Fruit fly (Drosophila melanogaster) whole organism, embryonic: ENCODE data around the gene CG11970.

Experiments
- ATbp ChIP-seq: fragments of 200-800 bp; sonication (Bioruptor generic); optimal IDR thresholded peaks from 2 replicates; lab custom pipeline; 2017; ENCODE audit warnings: missing biosample characterization, mild to moderate bottlenecking, missing genetic modification characterization, missing genetic modification reagents
- Antp ChIP-seq: fragments of 200-800 bp; sonication (Bioruptor generic); optimal IDR thresholded peaks from 3 replicates; lab custom pipeline; 2016; ENCODE audit warnings: missing biosample characterization, missing genetic modification characterization
- CG11247 ChIP-seq: fragments of 200-800 bp; sonication (Bioruptor generic); IDR thresholded peaks from 2 replicates; pipeline ENCODE4 v1.3.6; 2022; ENCODE audit warnings: missing biosample characterization, missing genetic modification characterization
- CG11398 ChIP-seq: fragments of 200-800 bp; sonication (Bioruptor generic); optimal IDR thresholded peaks from 2 replicates; lab custom pipeline; 2016; ENCODE audit warnings: missing biosample characterization, missing genetic modification characterization
- CG15011 ChIP-seq: fragments of 200-800 bp; sonication (Bioruptor generic); optimal IDR thresholded peaks from 3 replicates; lab custom pipeline; 2018; ENCODE audit warnings: missing biosample characterization, mild to moderate bottlenecking, missing genetic modification characterization
- CG1602 ChIP-seq: fragments of 200-800 bp; sonication (Bioruptor generic); optimal IDR thresholded peaks from 3 replicates; lab custom pipeline; 2016; ENCODE audit warnings: missing biosample characterization, missing genetic modification characterization
- CG16813 ChIP-seq: fragments of 200-800 bp; sonication (Bioruptor generic); IDR thresholded peaks from 3 replicates; pipeline ENCODE4 v1.3.6; 2022; ENCODE audit warnings: missing biosample characterization, missing genetic modification characterization; ENCODE audit not compliant: partially characterized antibody
- CG18262 ChIP-seq: fragments of 200-800 bp; optimal IDR thresholded peaks from 3 replicates; lab custom pipeline; 2019; ENCODE audit warnings: missing biosample characterization, mild to moderate bottlenecking, missing genetic modification characterization, moderate library complexity
- CG2129 ChIP-seq: fragments of 200-800 bp; sonication (Bioruptor generic); IDR thresholded peaks from 2 replicates; pipeline ENCODE4 v1.3.6; 2022; ENCODE audit warnings: missing biosample characterization, missing genetic modification characterization; ENCODE audit not compliant: partially characterized antibody
- CG30020 ChIP-seq: fragments of 200-800 bp; optimal IDR thresholded peaks from 2 replicates; lab custom pipeline; 2019; ENCODE audit warnings: missing biosample characterization, mild to moderate bottlenecking, missing genetic modification characterization, moderate library complexity
- CG4328 ChIP-seq: fragments of 200-800 bp; sonication (Bioruptor generic); optimal IDR thresholded peaks from 3 replicates; lab custom pipeline; 2017; ENCODE audit warnings: missing biosample characterization, missing genetic modification reagents, missing genetic modification characterization
- CG6254 ChIP-seq: fragments of 200-800 bp; sonication (Bioruptor generic); optimal IDR thresholded peaks from 3 replicates; lab custom pipeline; 2017; ENCODE audit warnings: mild to moderate bottlenecking, missing biosample characterization, missing genetic modification reagents, missing genetic modification characterization
- CG6654 ChIP-seq: fragments of 200-800 bp; sonication (Bioruptor generic); optimal IDR thresholded peaks from 2 replicates; lab custom pipeline; 2017; ENCODE audit warnings: missing biosample characterization, mild to moderate bottlenecking, missing genetic modification characterization
- CG6813 ChIP-seq: fragments of 200-800 bp; sonication (Bioruptor generic); optimal IDR thresholded peaks from 2 replicates; lab custom pipeline; 2017; ENCODE audit warnings: missing biosample characterization, missing genetic modification characterization, mild to moderate bottlenecking, moderate library complexity, missing genetic modification reagents
- CG9609 ChIP-seq: fragments of 200-800 bp; sonication (Bioruptor generic); optimal IDR thresholded peaks from 3 replicates; lab custom pipeline; 2016; ENCODE audit warnings: missing biosample characterization, missing genetic modification characterization
- CTCF ChIP-seq: fragments of 200-800 bp; sonication (Bioruptor generic); optimal IDR thresholded peaks from 2 replicates; lab custom pipeline; 2017; ENCODE audit warnings: missing biosample characterization, mild to moderate bottlenecking, missing genetic modification characterization, moderate library complexity
- Dll ChIP-seq: fragments of 200-800 bp; sonication (Bioruptor generic); IDR thresholded peaks from 4 replicates; pipeline ENCODE4 v1.3.6; 2022; ENCODE audit warnings: missing biosample characterization, missing genetic modification characterization; ENCODE audit not compliant: partially characterized antibody
- Dp ChIP-seq: fragments of 200-800 bp; sonication (Bioruptor generic); optimal IDR thresholded peaks from 2 replicates; lab custom pipeline; 2018; ENCODE audit warnings: missing biosample characterization, mild to moderate bottlenecking, missing genetic modification characterization, moderate library complexity
- E2f1 ChIP-seq: fragments of 200-800 bp; sonication (Bioruptor generic); IDR thresholded peaks from 2 replicates; pipeline ENCODE4 v1.3.6; 2022; ENCODE audit warnings: missing biosample characterization, missing genetic modification characterization
- Fer3 ChIP-seq: fragments of 200-800 bp; sonication (Bioruptor generic); optimal IDR thresholded peaks from 2 replicates; lab custom pipeline; 2018; ENCODE audit warnings: missing biosample characterization, mild to moderate bottlenecking, missing genetic modification characterization, moderate library complexity
- HLHmδ ChIP-seq: fragments of 200-800 bp; sonication (Bioruptor generic); optimal IDR thresholded peaks from 2 replicates; lab custom pipeline; 2018; ENCODE audit warnings: missing biosample characterization, mild to moderate bottlenecking, missing genetic modification characterization, moderate library complexity
- HmgD ChIP-seq: fragments of 200-800 bp; sonication (Bioruptor generic); optimal IDR thresholded peaks from 3 replicates; lab custom pipeline; 2016; ENCODE audit warnings: missing biosample characterization, missing genetic modification characterization
- Hmx ChIP-seq: fragments of 200-800 bp; sonication (Bioruptor generic); optimal IDR thresholded peaks from 2 replicates; lab custom pipeline; 2016; ENCODE audit warnings: missing biosample characterization, missing genetic modification characterization
- Hr78 ChIP-seq, 2 experiments: fragments of 200-800 bp in 1 of 2; fragments of >200 bp in 1 of 2; sonication (Bioruptor generic) in 1 of 2; optimal IDR thresholded peaks; 2 replicates each; lab custom pipeline; 2017 to 2019; ENCODE audit warnings: missing biosample characterization in 2 of 2, missing genetic modification characterization in 2 of 2, mild to moderate bottlenecking in 1 of 2, moderate library complexity in 1 of 2
- Lim3 ChIP-seq: fragments of 200-800 bp; sonication (Bioruptor generic); IDR thresholded peaks from 2 replicates; pipeline ENCODE4 v1.3.6; 2022; ENCODE audit warnings: missing biosample characterization, missing genetic modification characterization
- MBD-R2 ChIP-seq: fragments of 200-800 bp; sonication (Bioruptor generic); IDR thresholded peaks from 2 replicates; pipeline ENCODE4 v1.3.6; 2022; ENCODE audit warnings: missing biosample characterization, missing genetic modification characterization
- Meics ChIP-seq: fragments of 200-800 bp; sonication (Bioruptor generic); optimal IDR thresholded peaks from 2 replicates; lab custom pipeline; 2017; ENCODE audit warnings: missing biosample characterization, mild to moderate bottlenecking, missing genetic modification characterization
- Opbp ChIP-seq: fragments of 200-800 bp; sonication (Bioruptor generic); IDR thresholded peaks from 3 replicates; pipeline ENCODE4 v1.3.6; 2022; ENCODE audit warnings: missing biosample characterization, missing genetic modification characterization; ENCODE audit not compliant: partially characterized antibody
- Pdp1 ChIP-seq, 2 experiments: fragments of 200-800 bp; sonication (Bioruptor generic); optimal IDR thresholded peaks; 3 replicates each; lab custom pipeline; 2016; ENCODE audit warnings: missing biosample characterization in 2 of 2, missing genetic modification characterization in 2 of 2, mild to moderate bottlenecking in 1 of 2, moderate library complexity in 1 of 2
- Ravus ChIP-seq: fragments of 200-800 bp; sonication (Bioruptor generic); IDR thresholded peaks from 2 replicates; pipeline ENCODE4 v1.3.6; 2022; ENCODE audit warnings: missing biosample characterization, missing genetic modification characterization
- Sry-β ChIP-seq: fragments of 200-800 bp; sonication (Bioruptor generic); optimal IDR thresholded peaks from 2 replicates; lab custom pipeline; 2018; ENCODE audit warnings: missing biosample characterization, mild to moderate bottlenecking, missing genetic modification characterization, moderate library complexity
- Stat92E ChIP-seq, 3 experiments: fragments of >200 bp in 2 of 3; fragments of 200-800 bp in 1 of 3; sonication (Bioruptor generic) in 1 of 3; optimal IDR thresholded peaks; 2 replicates each; lab custom pipeline; 2017 to 2019; ENCODE audit warnings: missing biosample characterization in 3 of 3, missing genetic modification characterization in 3 of 3, mild to moderate bottlenecking in 1 of 3, moderate library complexity in 1 of 3
- cas ChIP-seq: fragments of 200-800 bp; sonication (Bioruptor generic); IDR thresholded peaks from 2 replicates; pipeline ENCODE4 v1.3.6; 2022; ENCODE audit warnings: missing biosample characterization, missing genetic modification characterization
- crc ChIP-seq: fragments of 200-800 bp; sonication (Bioruptor generic); optimal IDR thresholded peaks from 2 replicates; lab custom pipeline; 2016; ENCODE audit warnings: missing biosample characterization, missing genetic modification characterization
- dati ChIP-seq: fragments of 200-800 bp; sonication (Bioruptor generic); IDR thresholded peaks from 2 replicates; pipeline ENCODE4 v1.3.6; 2022; ENCODE audit warnings: missing biosample characterization, missing genetic modification characterization
- exex ChIP-seq: fragments of 200-800 bp; sonication (Bioruptor generic); optimal IDR thresholded peaks from 4 replicates; lab custom pipeline; 2018; ENCODE audit warnings: missing biosample characterization, mild to moderate bottlenecking, missing genetic modification characterization, moderate library complexity
- fd102C ChIP-seq: fragments of 200-800 bp; sonication (Bioruptor generic); optimal IDR thresholded peaks from 2 replicates; lab custom pipeline; 2018; ENCODE audit warnings: missing biosample characterization, mild to moderate bottlenecking, missing genetic modification characterization, moderate library complexity
- ftz-f1 ChIP-seq: fragments of 200-800 bp; sonication (Bioruptor generic); optimal IDR thresholded peaks from 2 replicates; lab custom pipeline; 2016; ENCODE audit warnings: missing biosample characterization, missing genetic modification characterization
- h ChIP-seq: fragments of >200 bp; optimal IDR thresholded peaks from 2 replicates; lab custom pipeline; 2017
- maf-S ChIP-seq: fragments of 200-800 bp; sonication (Bioruptor generic); optimal IDR thresholded peaks from 2 replicates; lab custom pipeline; 2016; ENCODE audit warnings: missing biosample characterization, missing genetic modification characterization
- org-1 ChIP-seq: fragments of 200-800 bp; sonication (Bioruptor generic); optimal IDR thresholded peaks from 2 replicates; lab custom pipeline; 2017; ENCODE audit warnings: missing biosample characterization, missing genetic modification characterization
- prd ChIP-seq, 3 experiments: fragments of >200 bp in 2 of 3; fragments of 200-800 bp in 1 of 3; sonication (Bioruptor generic) in 1 of 3; optimal IDR thresholded peaks in 2 of 3; IDR thresholded peaks in 1 of 3; 2 replicates in 2 of 3; 3 replicates in 1 of 3; pipeline versions ENCODE4 v1.3.6 to Lab custom; 2017 to 2022; ENCODE audit warnings: missing biosample characterization in 1 of 3, missing genetic modification characterization in 1 of 3
- rib ChIP-seq: fragments of 200-800 bp; sonication (Bioruptor generic); IDR thresholded peaks from 2 replicates; pipeline ENCODE4 v1.3.6; 2022; ENCODE audit warnings: missing biosample characterization, missing genetic modification characterization
- row ChIP-seq: fragments of 200-800 bp; sonication (Bioruptor generic); IDR thresholded peaks from 3 replicates; pipeline ENCODE4 v1.3.6; 2022; ENCODE audit warnings: missing biosample characterization, missing genetic modification characterization
- sens-2 ChIP-seq: fragments of 200-800 bp; sonication (Bioruptor generic); IDR thresholded peaks from 2 replicates; pipeline ENCODE4 v1.3.6; 2022; ENCODE audit warnings: missing biosample characterization, missing genetic modification characterization
- tup ChIP-seq: fragments of 200-800 bp; sonication (Bioruptor generic); optimal IDR thresholded peaks from 2 replicates; lab custom pipeline; 2016; ENCODE audit warnings: missing biosample characterization, mild to moderate bottlenecking, missing genetic modification characterization, moderate library complexity
- wor ChIP-seq: fragments of 200-800 bp; sonication (Bioruptor generic); IDR thresholded peaks from 2 replicates; pipeline ENCODE4 v1.3.6; 2022; ENCODE audit warnings: missing biosample characterization, missing genetic modification characterization
- zf30C ChIP-seq: fragments of 200-800 bp; sonication (Bioruptor generic); optimal IDR thresholded peaks from 3 replicates; lab custom pipeline; 2018; ENCODE audit warnings: missing biosample characterization, mild to moderate bottlenecking, missing genetic modification characterization

CG11970 gene

dm6 chr3R:9033619-9034401 is 49.3 kb downstream of the CG11970 start (continued):
- peak; percentile 32; the same call in 1 of the 2 replicates for TF ChIP-seq wor (GFP tag; lab: Robert Waterston, UW)
- peak; percentile 61 for TF ChIP-seq CG6813
- peak in 1 of 2 experiments; percentile 74 for TF ChIP-seq Hr78 (GFP tag; optimal IDR thresholded peaks at IDR 0.05; lab: Kevin White, UChicago)
- TF ChIP-seq dati: 0 out of 2 replicates have a peak, but pooled peaks have one; percentile 30
- TF ChIP-seq crc (GFP tag; lab: Kevin White, UChicago): no peak
- no peak for TF ChIP-seq tup (GFP tag; lab: Kevin White, UChicago)
- TF ChIP-seq CG11247 (GFP tag; lab: Robert Waterston, UW): no peak; the same call in 1 of the 2 replicates
- peak; percentile 6 for TF ChIP-seq CTCF (GFP tag; lab: Kevin White, UChicago)
- peak; percentile 29; the same call in 1 of the 2 replicates for TF ChIP-seq rib (GFP tag; lab: Robert Waterston, UW)
- peak; percentile 28 for TF ChIP-seq Dp
- peak; percentile 25 for TF ChIP-seq maf-S (GFP tag; lab: Kevin White, UChicago)
- peak; percentile 76 for TF ChIP-seq org-1 (GFP tag; lab: Kevin White, UChicago)
- TF ChIP-seq Opbp: peak; percentile 62; the same call in 2 of the 3 replicates
- TF ChIP-seq Meics: peak; percentile 92
- TF ChIP-seq row (GFP tag; lab: Robert Waterston, UW): peak; percentile 95
- no peak for TF ChIP-seq Antp (GFP tag; lab: Kevin White, UChicago)
- TF ChIP-seq ftz-f1 (GFP tag; lab: Kevin White, UChicago): peak; percentile 16
- TF ChIP-seq HmgD (GFP tag; lab: Kevin White, UChicago): no peak
- peak; percentile 73 for TF ChIP-seq Fer3
- peak; percentile 19 to 43 for TF ChIP-seq Pdp1 (GFP tag; optimal IDR thresholded peaks at IDR 0.05; lab: Kevin White, UChicago)
- TF ChIP-seq MBD-R2: peak; percentile 22; the same call in 1 of the 2 replicates
- peak; percentile 44 for TF ChIP-seq CG6654 (GFP tag; lab: Kevin White, UChicago)
- no peak for TF ChIP-seq CG16813 (GFP tag; lab: Robert Waterston, UW)
- TF ChIP-seq prd (optimal IDR thresholded peaks at IDR 0.05; lab: Kevin White, UChicago): no peak
- TF ChIP-seq prd (GFP tag; IDR thresholded peaks at IDR 0.05; lab: Robert Waterston, UW): no peak; the same call in 1 of the 3 replicates
- peak in 1 of 3 experiments; percentile 83 for TF ChIP-seq Stat92E (GFP tag; optimal IDR thresholded peaks at IDR 0.05; lab: Kevin White, UChicago)
- no peak for TF ChIP-seq zf30C (GFP tag; lab: Kevin White, UChicago)
- TF ChIP-seq cas (GFP tag; lab: Robert Waterston, UW): 0 out of 2 replicates have a peak, but pooled peaks have one; percentile 21
- peak; percentile 12; the same call in 1 of the 2 replicates for TF ChIP-seq Ravus (GFP tag; lab: Robert Waterston, UW)
- no peak for TF ChIP-seq Lim3
- TF ChIP-seq CG6254: peak; percentile 73
- TF ChIP-seq HLHmδ (GFP tag; lab: Kevin White, UChicago): peak; percentile 40
- no peak for TF ChIP-seq CG11398
- TF ChIP-seq CG9609: peak; percentile 45
- TF ChIP-seq Dll (GFP tag; lab: Robert Waterston, UW): no peak
- no peak for TF ChIP-seq sens-2 (GFP tag; lab: Robert Waterston, UW)
- no peak for TF ChIP-seq fd102C (GFP tag; lab: Kevin White, UChicago)
- no peak for TF ChIP-seq CG2129 (GFP tag; lab: Robert Waterston, UW)
- TF ChIP-seq CG4328 (GFP tag; lab: Kevin White, UChicago): peak; percentile 81
- TF ChIP-seq CG30020 (tag; lab: Kevin White, UChicago): peak; percentile 75
- TF ChIP-seq CG15011: peak; percentile 79
- peak; percentile 63 for TF ChIP-seq exex
- peak; percentile 100 for TF ChIP-seq Sry-β (GFP tag; lab: Kevin White, UChicago)
- peak; percentile 63 for TF ChIP-seq CG1602 (GFP tag; lab: Kevin White, UChicago)
- TF ChIP-seq Hmx: peak; percentile 32
- TF ChIP-seq CG18262: peak; percentile 94
- no peak for TF ChIP-seq h
- peak; percentile 59 for TF ChIP-seq ATbp (GFP tag; lab: Kevin White, UChicago)
- TF ChIP-seq E2f1 (GFP tag; lab: Robert Waterston, UW): 0 out of 2 replicates have a peak, but pooled peaks have one; percentile 19
